Worm (Caenorhabditis elegans) whole organism, mixed stage, embryonic: ENCODE measurements around the gene pef-1.
A peak's percentile ranks its signal among the peaks of the same experiment; 100 is the strongest.

Experiments
- M03D4.4 ChIP-seq: sonication (generic microtip); optimal IDR thresholded peaks from 2 replicates; lab custom pipeline; 2017; ENCODE audit warnings: mild to moderate bottlenecking, missing genetic modification characterization, missing compliant biosample characterization
- bed-3 ChIP-seq: fragments of 200-800 bp; sonication (Bioruptor generic); optimal IDR thresholded peaks from 3 replicates; lab custom pipeline; 2018; ENCODE audit warnings: mild to moderate bottlenecking, missing genetic modification characterization, moderate library complexity, missing compliant biosample characterization
- blmp-1 ChIP-seq: fragments of 150-350 bp; optimal IDR thresholded peaks from 2 replicates; lab custom pipeline; 2014; ENCODE audit warnings: missing biosample characterization, missing genetic modification characterization
- ceh-39 ChIP-seq: fragments of 150-350 bp; optimal IDR thresholded peaks from 2 replicates; lab custom pipeline; 2014; ENCODE audit warnings: missing biosample characterization, missing genetic modification characterization
- ces-1 ChIP-seq: fragments of 150-350 bp; optimal IDR thresholded peaks from 2 replicates; lab custom pipeline; 2014; ENCODE audit warnings: missing biosample characterization, missing genetic modification reagents, missing genetic modification characterization
- cnd-1 ChIP-seq: fragments of 200-800 bp; sonication (Bioruptor generic); optimal IDR thresholded peaks from 2 replicates; lab custom pipeline; 2018; ENCODE audit warnings: mild to moderate bottlenecking, missing genetic modification characterization, missing compliant biosample characterization
- drap-1 ChIP-seq: fragments of 200-800 bp; sonication (Bioruptor generic); optimal IDR thresholded peaks from 3 replicates; lab custom pipeline; 2018; ENCODE audit warnings: mild to moderate bottlenecking, missing genetic modification characterization, missing compliant biosample characterization
- elt-1 ChIP-seq: sonication (generic microtip); optimal IDR thresholded peaks from 2 replicates; lab custom pipeline; 2017; ENCODE audit warnings: missing genetic modification characterization, mild to moderate bottlenecking, missing compliant biosample characterization, antibody characterized with exemption, moderate library complexity, borderline replicate concordance; ENCODE audit not compliant: insufficient read depth
- elt-3 ChIP-seq: fragments of 150-350 bp; optimal IDR thresholded peaks from 2 replicates; lab custom pipeline; 2014; ENCODE audit warnings: missing biosample characterization, missing genetic modification characterization
- flh-1 ChIP-seq: fragments of 200-800 bp; sonication (Bioruptor generic); optimal IDR thresholded peaks from 2 replicates; lab custom pipeline; 2018; ENCODE audit warnings: mild to moderate bottlenecking, missing genetic modification characterization, moderate library complexity, missing compliant biosample characterization
- lin-32 ChIP-seq: fragments of 200-800 bp; sonication (Bioruptor generic); optimal IDR thresholded peaks from 2 replicates; lab custom pipeline; 2018; ENCODE audit warnings: mild to moderate bottlenecking, missing genetic modification characterization, missing compliant biosample characterization
- lsy-2 ChIP-seq: fragments of 150-350 bp; optimal IDR thresholded peaks from 2 replicates; lab custom pipeline; 2014; ENCODE audit warnings: missing biosample characterization, missing genetic modification characterization
- mab-5 ChIP-seq: fragments of 150-350 bp; optimal IDR thresholded peaks from 2 replicates; lab custom pipeline; 2014; ENCODE audit warnings: missing biosample characterization, missing genetic modification characterization
- mep-1 ChIP-seq: fragments of 150-350 bp; optimal IDR thresholded peaks from 2 replicates; lab custom pipeline; 2017; ENCODE audit warnings: missing biosample characterization, missing genetic modification reagents, missing genetic modification characterization, inconsistent platforms
- nhr-12 ChIP-seq: fragments of 150-350 bp; optimal IDR thresholded peaks from 2 replicates; lab custom pipeline; 2014; ENCODE audit warnings: missing biosample characterization, missing genetic modification characterization
- nhr-237 ChIP-seq: fragments of 150-350 bp; optimal IDR thresholded peaks from 2 replicates; lab custom pipeline; 2014; ENCODE audit warnings: missing biosample characterization, missing genetic modification characterization
- nhr-28 ChIP-seq: fragments of 150-350 bp; optimal IDR thresholded peaks from 2 replicates; lab custom pipeline; 2014; ENCODE audit warnings: missing biosample characterization, missing genetic modification characterization
- nhr-76 ChIP-seq: sonication (generic microtip); optimal IDR thresholded peaks from 2 replicates; lab custom pipeline; 2017; ENCODE audit warnings: missing biosample characterization, missing genetic modification characterization
- pha-4 ChIP-seq: fragments of 150-350 bp; optimal IDR thresholded peaks from 2 replicates; lab custom pipeline; 2018; ENCODE audit warnings: missing biosample characterization, missing genetic modification reagents, missing genetic modification characterization
- sem-2 ChIP-seq: fragments of 200-800 bp; sonication (Bioruptor generic); optimal IDR thresholded peaks from 2 replicates; lab custom pipeline; 2018; ENCODE audit warnings: mild to moderate bottlenecking, missing genetic modification characterization, missing compliant biosample characterization
- snpc-4 ChIP-seq: fragments of 150-350 bp; optimal IDR thresholded peaks from 2 replicates; lab custom pipeline; 2014; ENCODE audit warnings: missing biosample characterization, missing genetic modification characterization
- sptf-1 ChIP-seq: sonication (generic microtip); optimal IDR thresholded peaks from 2 replicates; lab custom pipeline; 2017; ENCODE audit warnings: mild to moderate bottlenecking, missing genetic modification characterization, moderate library complexity, missing compliant biosample characterization
- tbx-8 ChIP-seq: fragments of 200-800 bp; sonication (Bioruptor generic); optimal IDR thresholded peaks from 2 replicates; lab custom pipeline; 2018; ENCODE audit warnings: mild to moderate bottlenecking, missing genetic modification characterization, moderate library complexity, missing compliant biosample characterization
- unc-120 ChIP-seq: sonication (generic microtip); optimal IDR thresholded peaks from 2 replicates; lab custom pipeline; 2017; ENCODE audit warnings: missing genetic modification characterization, missing compliant biosample characterization; ENCODE audit not compliant: poor library complexity, severe bottlenecking
- unc-39 ChIP-seq: fragments of 150-350 bp; optimal IDR thresholded peaks from 2 replicates; lab custom pipeline; 2014; ENCODE audit warnings: missing biosample characterization, missing genetic modification characterization
- unc-62 ChIP-seq: fragments of 150-350 bp; optimal IDR thresholded peaks from 2 replicates; lab custom pipeline; 2014; ENCODE audit warnings: missing biosample characterization, missing genetic modification reagents, missing genetic modification characterization
- zip-8 ChIP-seq: fragments of 150-350 bp; optimal IDR thresholded peaks from 2 replicates; lab custom pipeline; 2014; ENCODE audit warnings: missing biosample characterization, missing genetic modification characterization
- ztf-11 ChIP-seq: fragments of 150-350 bp; optimal IDR thresholded peaks from 2 replicates; lab custom pipeline; 2014; ENCODE audit warnings: missing biosample characterization, missing genetic modification characterization

The pef-1 gene

ce11 chrIII:916897-917296, 9.2 kb downstream of the pef-1 start, which contains the start of gene idpp-13:
Gene idpp-13 (minus strand): TSS chrIII:916997.
- no peak for TF ChIP-seq sptf-1 (tag; lab: Kevin White, UChicago)

ce11 chrIII:910540-911311, 15.4 kb downstream of the pef-1 start, which contains the start of the genes F23H11.5 and bra-2:
Gene F23H11.5 (minus strand): TSS chrIII:910590.
Gene bra-2 (plus strand): TSS chrIII:911261.
- TF ChIP-seq snpc-4 (tag; lab: Kevin White, UChicago) (no peak), pha-4 (tag; lab: Kevin White, UChicago) (peak; percentile 22), flh-1 (GFP tag; lab: Kevin White, UChicago) (no peak), nhr-12 (tag; lab: Kevin White, UChicago) (no peak), nhr-28 (tag; lab: Kevin White, UChicago) (no peak), lsy-2 (tag; lab: Kevin White, UChicago) (peak; percentile 80), ceh-39 (tag; lab: Kevin White, UChicago) (peak; percentile 6), ces-1 (GFP tag; lab: Kevin White, UChicago) (peak; percentile 28), elt-1 (tag; lab: Kevin White, UChicago) (peak; percentile 26), cnd-1 (tag; lab: Kevin White, UChicago) (no peak), zip-8 (tag; lab: Kevin White, UChicago) (peak; percentile 92), mab-5 (tag; lab: Kevin White, UChicago) (no peak), blmp-1 (tag; lab: Kevin White, UChicago) (no peak)

- no peak for TF ChIP-seq unc-62 (GFP tag; lab: Kevin White, UChicago)
- TF ChIP-seq, all 35 proteins: peak for 0
Measured at ce11 chrIII:909540-909939, 16.6 kb downstream of the pef-1 start, which contains the start of gene crls-1. Gene crls-1 (minus strand): TSS chrIII:909902.

- TF ChIP-seq M03D4.4 (no peak), drap-1 (GFP tag; lab: Kevin White, UChicago) (no peak), sem-2 (GFP tag; lab: Kevin White, UChicago) (no peak), nhr-76 (tag; lab: Kevin White, UChicago) (no peak), lsy-2 (tag; lab: Kevin White, UChicago) (no peak), lin-32 (GFP tag; lab: Kevin White, UChicago) (no peak), mab-5 (tag; lab: Kevin White, UChicago) (no peak), unc-120 (no peak), unc-39 (tag; lab: Kevin White, UChicago) (no peak), cnd-1 (tag; lab: Kevin White, UChicago) (no peak), nhr-237 (tag; lab: Kevin White, UChicago) (peak; percentile 24), pha-4 (tag; lab: Kevin White, UChicago) (peak; percentile 60), bed-3 (GFP tag; lab: Kevin White, UChicago) (no peak)
Measured at ce11 chrIII:907990-908389, 18.1 kb downstream of the pef-1 start.

- TF ChIP-seq mab-5 (tag; lab: Kevin White, UChicago): no peak
- no peak for TF ChIP-seq flh-1 (GFP tag; lab: Kevin White, UChicago)
- no peak for TF ChIP-seq cnd-1 (tag; lab: Kevin White, UChicago)
Measured at ce11 chrIII:907311-907710, 18.8 kb downstream of the pef-1 start, which contains the start of gene F23H11.4. Gene F23H11.4 (minus strand): TSS chrIII:907539.

ce11 chrIII:901600-902250, 24.4 kb downstream of the pef-1 start:
- TF ChIP-seq tbx-8 (GFP tag; lab: Kevin White, UChicago): no peak
- TF ChIP-seq elt-3 (tag; lab: Kevin White, UChicago): no peak
- no peak for TF ChIP-seq sptf-1 (tag; lab: Kevin White, UChicago)
- TF ChIP-seq M03D4.4: no peak
- TF ChIP-seq blmp-1 (tag; lab: Kevin White, UChicago): no peak
- TF ChIP-seq ztf-11: no peak
- TF ChIP-seq ceh-39 (tag; lab: Kevin White, UChicago): no peak
- no peak for TF ChIP-seq unc-120
- TF ChIP-seq nhr-237 (tag; lab: Kevin White, UChicago): no peak
- no peak for TF ChIP-seq unc-62 (GFP tag; lab: Kevin White, UChicago)
- TF ChIP-seq lin-32 (GFP tag; lab: Kevin White, UChicago): no peak
- TF ChIP-seq mab-5 (tag; lab: Kevin White, UChicago): no peak
- TF ChIP-seq unc-39 (tag; lab: Kevin White, UChicago): no peak
- no peak for TF ChIP-seq nhr-12 (tag; lab: Kevin White, UChicago)
- TF ChIP-seq ces-1 (GFP tag; lab: Kevin White, UChicago): no peak
- TF ChIP-seq drap-1 (GFP tag; lab: Kevin White, UChicago): no peak
- no peak for TF ChIP-seq mep-1 (tag; lab: Kevin White, UChicago)
